Worm (Caenorhabditis elegans) whole organism, young adult: ENCODE measurements around the gene nhr-257.

Source experiments
- B0261.1 ChIP-seq: sonication (generic microtip); optimal IDR thresholded peaks from 2 replicates; lab custom pipeline; 2016; ENCODE audit warnings: mild to moderate bottlenecking, missing genetic modification characterization, moderate library complexity, missing compliant biosample characterization
- K11D2.4 ChIP-seq: fragments of 200-800 bp; sonication (Bioruptor generic); IDR thresholded peaks from 2 replicates; pipeline ENCODE4 v1.3.6; 2022; ENCODE audit warnings: missing genetic modification reagents, missing genetic modification characterization, missing compliant biosample characterization
- bed-2 ChIP-seq: fragments of 200-800 bp; sonication (Bioruptor generic); IDR thresholded peaks from 2 replicates; pipeline ENCODE4 v1.3.6; 2022; ENCODE audit warnings: missing genetic modification reagents, missing genetic modification characterization, missing compliant biosample characterization
- let-607 ChIP-seq, 2 experiments: fragments of 200-800 bp in 1 of 2; sonication (Bioruptor generic) in 1 of 2; sonication (generic microtip) in 1 of 2; optimal IDR thresholded peaks; 2 replicates each; lab custom pipeline; 2016 to 2018; ENCODE audit warnings: mild to moderate bottlenecking in 2 of 2, missing compliant biosample characterization in 2 of 2, missing genetic modification characterization in 2 of 2, moderate library complexity in 2 of 2, missing genotype in 1 of 2
- mcd-1 ChIP-seq: fragments of 200-800 bp; sonication (Bioruptor generic); IDR thresholded peaks from 2 replicates; pipeline ENCODE4 v1.3.6; 2022; ENCODE audit warnings: missing genetic modification reagents, missing genetic modification characterization, missing compliant biosample characterization
- pha-4 ChIP-seq: fragments of 150-350 bp; sonication (generic microtip); optimal IDR thresholded peaks from 2 replicates; lab custom pipeline; 2014; ENCODE audit warnings: missing biosample characterization, missing genetic modification reagents, missing genetic modification characterization
- sptf-2 ChIP-seq: fragments of 200-800 bp; sonication (Bioruptor generic); optimal IDR thresholded peaks from 2 replicates; lab custom pipeline; 2018; ENCODE audit warnings: mild to moderate bottlenecking, missing genetic modification characterization, missing compliant biosample characterization
- tbp1 ChIP-seq: fragments of 200-800 bp; sonication (Bioruptor generic); optimal IDR thresholded peaks from 2 replicates; lab custom pipeline; 2018; ENCODE audit warnings: mild to moderate bottlenecking, missing genetic modification characterization, missing compliant biosample characterization
- unc-130 ChIP-seq: sonication (generic microtip); optimal IDR thresholded peaks from 2 replicates; lab custom pipeline; 2016; ENCODE audit warnings: missing genetic modification reagents, missing genetic modification characterization, missing compliant biosample characterization

- no peak for TF ChIP-seq mcd-1 (GFP tag; lab: Robert Waterston, UW)
- no peak for TF ChIP-seq pha-4 (tag; lab: Kevin White, UChicago)
- no peak for TF ChIP-seq B0261.1
- no peak for TF ChIP-seq bed-2 (GFP tag; lab: Robert Waterston, UW)
- no peak for TF ChIP-seq tbp1 (GFP tag; lab: Kevin White, UChicago)
- no peak for TF ChIP-seq let-607 (tag; optimal IDR thresholded peaks at IDR 0.05; lab: Kevin White, UChicago)
- TF ChIP-seq unc-130 (GFP tag; lab: Kevin White, UChicago): no peak
- no peak for TF ChIP-seq sptf-2 (GFP tag; lab: Kevin White, UChicago)
- no peak for TF ChIP-seq K11D2.4 (GFP tag; lab: Robert Waterston, UW)
Measured at ce11 chrII:3902798-3903197, 50.0 kb downstream of the nhr-257 start, which contains the start of gene F53C3.3.
